Worm (Caenorhabditis elegans) whole organism, L4 larva: ENCODE data around the gene F13H10.5.

Experiments
- F26F4.8 ChIP-seq: fragments of 200-800 bp; sonication (Bioruptor generic); conservative IDR thresholded peaks from 2 replicates; pipeline ENCODE4 v1.3.6; 2022; ENCODE audit warnings: missing genetic modification characterization, missing compliant biosample characterization
- T26A8.4 ChIP-seq: fragments of 200-800 bp; sonication (Bioruptor generic); IDR thresholded peaks from 2 replicates; pipeline ENCODE4 v1.3.6; 2022; ENCODE audit warnings: missing genetic modification characterization, missing compliant biosample characterization
- Y5F2A.4 ChIP-seq: fragments of 200-800 bp; sonication (Bioruptor generic); optimal IDR thresholded peaks from 2 replicates; lab custom pipeline; 2018; ENCODE audit warnings: mild to moderate bottlenecking, missing genetic modification characterization, missing compliant biosample characterization
- Y75B8A.6 ChIP-seq: fragments of 200-800 bp; sonication (Bioruptor generic); IDR thresholded peaks from 2 replicates; pipeline ENCODE4 v1.3.6; 2022; ENCODE audit warnings: missing genetic modification reagents, missing genetic modification characterization, missing compliant biosample characterization
- ZK337.2 ChIP-seq: fragments of 200-800 bp; sonication (Bioruptor generic); IDR thresholded peaks from 2 replicates; pipeline ENCODE4 v1.3.6; 2022; ENCODE audit warnings: missing genetic modification reagents, missing genetic modification characterization, missing compliant biosample characterization
- ZK546.5 ChIP-seq, 2 experiments: sonication (generic microtip); optimal IDR thresholded peaks; 2 replicates each; lab custom pipeline; 2017; ENCODE audit warnings: missing biosample characterization in 2 of 2, missing genetic modification characterization in 2 of 2
- aly-2 ChIP-seq: sonication (generic microtip); optimal IDR thresholded peaks from 2 replicates; lab custom pipeline; 2018; ENCODE audit warnings: missing biosample characterization, missing genetic modification characterization
- ama-1 ChIP-seq: fragments of 150-350 bp; optimal IDR thresholded peaks from 2 replicates; lab custom pipeline; 2014; ENCODE audit warnings: inconsistent platforms, mixed read lengths
- arid-1 ChIP-seq: fragments of 200-800 bp; sonication (Bioruptor generic); conservative IDR thresholded peaks from 2 replicates; pipeline ENCODE4 v1.3.6; 2022; ENCODE audit warnings: missing genetic modification reagents, missing genetic modification characterization, missing compliant biosample characterization
- ceh-28 ChIP-seq: fragments of 150-350 bp; optimal IDR thresholded peaks from 2 replicates; lab custom pipeline; 2014; ENCODE audit warnings: missing biosample characterization, missing genetic modification reagents, missing genetic modification characterization
- ceh-32 ChIP-seq: sonication (generic microtip); optimal IDR thresholded peaks from 2 replicates; lab custom pipeline; 2016; ENCODE audit warnings: mild to moderate bottlenecking, missing genetic modification characterization, missing compliant biosample characterization; ENCODE audit not compliant: poor library complexity
- ceh-62 ChIP-seq: sonication (generic microtip); optimal IDR thresholded peaks from 2 replicates; lab custom pipeline; 2017; ENCODE audit warnings: missing biosample characterization, missing genetic modification characterization
- ceh-82 ChIP-seq: sonication (generic microtip); optimal IDR thresholded peaks from 2 replicates; lab custom pipeline; 2017; ENCODE audit warnings: missing biosample characterization, missing genetic modification characterization
- ces-1 ChIP-seq: fragments of 150-350 bp; sonication (generic microtip); optimal IDR thresholded peaks from 4 replicates; lab custom pipeline; 2014; ENCODE audit warnings: missing biosample characterization, missing genetic modification reagents, missing genetic modification characterization
- daf-16 ChIP-seq, 3 experiments: sonication (generic microtip); optimal IDR thresholded peaks; 2 replicates each; lab custom pipeline; 2016 to 2017; ENCODE audit warnings: missing genetic modification characterization in 3 of 3, missing genetic modification reagents in 3 of 3, mild to moderate bottlenecking in 2 of 3, missing compliant biosample characterization in 2 of 3, missing biosample characterization in 1 of 3, moderate library complexity in 1 of 3
- daf-8 ChIP-seq: fragments of 200-800 bp; sonication (Bioruptor generic); IDR thresholded peaks from 2 replicates; pipeline ENCODE4 v1.3.6; 2022; ENCODE audit warnings: missing genetic modification characterization, missing compliant biosample characterization
- dmd-6 ChIP-seq: fragments of 200-800 bp; sonication (Bioruptor generic); IDR thresholded peaks from 2 replicates; pipeline ENCODE4 v1.3.6; 2022; ENCODE audit warnings: missing genetic modification reagents, missing genetic modification characterization, missing compliant biosample characterization
- dmd-8 ChIP-seq: fragments of 200-800 bp; sonication (Bioruptor generic); IDR thresholded peaks from 2 replicates; pipeline ENCODE4 v1.3.6; 2022; ENCODE audit warnings: missing genetic modification characterization, missing compliant biosample characterization
- dpl-1 ChIP-seq: fragments of 150-350 bp; optimal IDR thresholded peaks from 2 replicates; lab custom pipeline; 2014; ENCODE audit warnings: missing biosample characterization, missing genetic modification reagents, missing genetic modification characterization
- hif-1 ChIP-seq, 2 experiments: sonication (generic microtip); optimal IDR thresholded peaks; 2 replicates each; lab custom pipeline; 2016 to 2017; ENCODE audit warnings: missing compliant biosample characterization in 2 of 2, missing genetic modification characterization in 2 of 2, missing genetic modification reagents in 2 of 2, missing genotype in 2 of 2, mild to moderate bottlenecking in 1 of 2
- lin-38 ChIP-seq: fragments of 200-800 bp; sonication (Bioruptor generic); IDR thresholded peaks from 2 replicates; pipeline ENCODE4 v1.3.6; 2022; ENCODE audit warnings: missing genetic modification reagents, missing genetic modification characterization, missing compliant biosample characterization
- lin-39 ChIP-seq: fragments of 150-350 bp; optimal IDR thresholded peaks from 2 replicates; lab custom pipeline; 2014; ENCODE audit warnings: missing biosample characterization, missing genetic modification reagents, missing genetic modification characterization
- lir-3 ChIP-seq: sonication (generic microtip); optimal IDR thresholded peaks from 2 replicates; lab custom pipeline; 2016; ENCODE audit warnings: mild to moderate bottlenecking, missing genetic modification characterization, missing compliant biosample characterization
- lsy-2 ChIP-seq, 2 experiments: fragments of 150-350 bp in 1 of 2; sonication (generic microtip) in 1 of 2; optimal IDR thresholded peaks; 2 replicates each; lab custom pipeline; 2014 to 2017; ENCODE audit warnings: missing biosample characterization in 2 of 2, missing genetic modification characterization in 2 of 2
- mdt-29 ChIP-seq: fragments of 200-800 bp; sonication (Bioruptor generic); IDR thresholded peaks from 2 replicates; pipeline ENCODE4 v1.3.6; 2022; ENCODE audit warnings: missing genetic modification reagents, missing genetic modification characterization, missing compliant biosample characterization
- mep-1 ChIP-seq: fragments of 150-350 bp; sonication (generic microtip); optimal IDR thresholded peaks from 3 replicates; lab custom pipeline; 2014; ENCODE audit warnings: missing biosample characterization, missing genetic modification characterization
- mes-2 ChIP-seq: sonication (generic microtip); optimal IDR thresholded peaks from 2 replicates; lab custom pipeline; 2016; ENCODE audit warnings: missing genotype, mild to moderate bottlenecking, missing genetic modification characterization, missing compliant biosample characterization; ENCODE audit not compliant: poor library complexity, severe bottlenecking
- mxl-2 ChIP-seq: fragments of 200-800 bp; sonication (Bioruptor generic); conservative IDR thresholded peaks from 2 replicates; pipeline ENCODE4 v1.3.6; 2022; ENCODE audit warnings: missing genetic modification reagents, missing genetic modification characterization, missing compliant biosample characterization
- mxl-3 ChIP-seq: fragments of 200-800 bp; sonication (Bioruptor generic); optimal IDR thresholded peaks from 2 replicates; lab custom pipeline; 2018; ENCODE audit warnings: mild to moderate bottlenecking, missing genetic modification characterization, missing compliant biosample characterization
- nhr-10 ChIP-seq: fragments of 150-350 bp; optimal IDR thresholded peaks from 2 replicates; lab custom pipeline; 2014; ENCODE audit warnings: missing biosample characterization, missing genetic modification characterization
- nhr-102 ChIP-seq: sonication (generic microtip); optimal IDR thresholded peaks from 2 replicates; lab custom pipeline; 2016; ENCODE audit warnings: mild to moderate bottlenecking, missing genetic modification characterization, moderate library complexity, missing compliant biosample characterization
- nhr-111 ChIP-seq: fragments of 200-800 bp; sonication (Bioruptor generic); optimal IDR thresholded peaks from 2 replicates; lab custom pipeline; 2018; ENCODE audit warnings: mild to moderate bottlenecking, missing genetic modification characterization, missing compliant biosample characterization
- nhr-25 ChIP-seq: sonication (generic microtip); optimal IDR thresholded peaks from 2 replicates; lab custom pipeline; 2017; ENCODE audit warnings: missing genetic modification characterization, mild to moderate bottlenecking, missing compliant biosample characterization, antibody characterized with exemption, moderate library complexity, borderline replicate concordance; ENCODE audit not compliant: insufficient read depth
- nhr-28 ChIP-seq: fragments of 150-350 bp; optimal IDR thresholded peaks from 2 replicates; lab custom pipeline; 2014; ENCODE audit warnings: missing biosample characterization, missing genetic modification characterization
- nhr-41 ChIP-seq: fragments of 200-800 bp; sonication (Bioruptor generic); IDR thresholded peaks from 2 replicates; pipeline ENCODE4 v1.3.6; 2022; ENCODE audit warnings: missing genetic modification reagents, missing genetic modification characterization, missing compliant biosample characterization
- nhr-48 ChIP-seq: sonication (generic microtip); optimal IDR thresholded peaks from 2 replicates; lab custom pipeline; 2016; ENCODE audit warnings: mild to moderate bottlenecking, missing genetic modification characterization, missing compliant biosample characterization
- nhr-6 ChIP-seq: fragments of 150-350 bp; optimal IDR thresholded peaks from 2 replicates; lab custom pipeline; 2014; ENCODE audit warnings: missing biosample characterization, missing genetic modification characterization
- nhr-77 ChIP-seq: fragments of 150-350 bp; optimal IDR thresholded peaks from 2 replicates; lab custom pipeline; 2014; ENCODE audit warnings: missing biosample characterization, missing genetic modification characterization
- php-3 ChIP-seq: fragments of 200-800 bp; sonication (Bioruptor generic); IDR thresholded peaks from 2 replicates; pipeline ENCODE4 v1.3.6; 2022; ENCODE audit warnings: missing genetic modification reagents, missing genetic modification characterization, missing compliant biosample characterization
- pqm-1 ChIP-seq: sonication (generic microtip); optimal IDR thresholded peaks from 2 replicates; lab custom pipeline; 2017; ENCODE audit warnings: missing biosample characterization, missing genetic modification characterization
- set-16 ChIP-seq: fragments of 200-800 bp; sonication (Bioruptor generic); IDR thresholded peaks from 2 replicates; pipeline ENCODE4 v1.3.6; 2022; ENCODE audit warnings: missing genetic modification reagents, missing genetic modification characterization, missing compliant biosample characterization
- skn-1 ChIP-seq: fragments of 150-350 bp; optimal IDR thresholded peaks from 2 replicates; lab custom pipeline; 2014; ENCODE audit warnings: missing biosample characterization, missing genetic modification characterization
- snpc-4 ChIP-seq: fragments of 150-350 bp; optimal IDR thresholded peaks from 2 replicates; lab custom pipeline; 2014; ENCODE audit warnings: missing biosample characterization, missing genetic modification characterization
- spr-3 ChIP-seq: fragments of 200-800 bp; sonication (Bioruptor generic); optimal IDR thresholded peaks from 2 replicates; lab custom pipeline; 2018; ENCODE audit warnings: mild to moderate bottlenecking, missing genetic modification characterization, missing compliant biosample characterization
- tag-97 ChIP-seq: fragments of 200-800 bp; sonication (Bioruptor generic); IDR thresholded peaks from 2 replicates; pipeline ENCODE4 v1.3.6; 2022; ENCODE audit warnings: missing genetic modification characterization, missing compliant biosample characterization
- unc-39 ChIP-seq: sonication (generic microtip); optimal IDR thresholded peaks from 2 replicates; lab custom pipeline; 2017; ENCODE audit warnings: missing biosample characterization, missing genetic modification characterization
- unc-62 ChIP-seq, 3 experiments: fragments of 150-350 bp in 1 of 3; sonication (generic microtip); optimal IDR thresholded peaks in 2 of 3; peaks in 1 of 3; 1 replicate in 1 of 3; 2 replicates in 2 of 3; lab custom pipeline; 2014 to 2017; ENCODE audit warnings: missing biosample characterization in 3 of 3, missing genetic modification characterization in 3 of 3, missing genetic modification reagents in 3 of 3, missing genotype in 1 of 3
- vab-7 ChIP-seq: fragments of 200-800 bp; sonication (Bioruptor generic); IDR thresholded peaks from 2 replicates; pipeline ENCODE4 v1.3.6; 2022; ENCODE audit warnings: missing genetic modification reagents, missing genetic modification characterization, missing compliant biosample characterization
- zfp-3 ChIP-seq: fragments of 200-800 bp; sonication (Bioruptor generic); conservative IDR thresholded peaks from 2 replicates; pipeline ENCODE4 v1.3.6; 2022; ENCODE audit warnings: missing genetic modification reagents, missing genetic modification characterization, missing compliant biosample characterization
- zip-11 ChIP-seq: fragments of 200-800 bp; sonication (Bioruptor generic); IDR thresholded peaks from 2 replicates; pipeline ENCODE4 v1.3.6; 2022; ENCODE audit warnings: missing genetic modification characterization, missing compliant biosample characterization

F13H10.5 gene

DNA sequence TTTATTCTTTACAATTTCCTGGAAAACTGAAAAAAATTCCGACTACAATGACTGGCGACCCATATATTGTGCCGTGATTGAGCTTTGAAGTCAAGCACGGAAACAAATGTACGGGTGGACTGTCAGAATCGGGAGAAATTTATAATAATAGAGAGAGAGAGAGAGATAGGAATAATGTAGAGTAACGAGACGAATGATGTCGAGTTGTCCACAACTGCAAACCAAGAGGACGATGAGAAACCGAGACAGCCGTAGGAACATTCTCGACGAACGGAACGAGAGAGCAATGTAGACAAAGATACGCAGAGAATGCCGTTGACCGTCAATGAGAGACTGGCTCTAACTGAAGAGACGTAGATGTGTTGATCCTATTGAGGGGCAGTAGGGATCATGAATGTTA is 36.8 kb downstream of the F13H10.5 start (continued):
- no peak for TF ChIP-seq ceh-32 (tag; lab: Kevin White, UChicago)
- TF ChIP-seq arid-1 = 0 out of 2 replicates have a peak, but pooled peaks have one; percentile 32
- TF ChIP-seq dpl-1 = peak; percentile 56
- TF ChIP-seq mep-1 = peak; percentile 92
- TF ChIP-seq aly-2 = no peak
- TF ChIP-seq pqm-1 (tag; lab: Kevin White, UChicago) = peak; percentile 41
- TF ChIP-seq unc-39 (tag; lab: Kevin White, UChicago) = no peak
- peak in 1 of 2 experiments; percentile 100 for TF ChIP-seq unc-62 (GFP tag; optimal IDR thresholded peaks at IDR 0.05 in 1 of 2; lab: Kevin White, UChicago)
- TF ChIP-seq unc-62 (tag; optimal IDR thresholded peaks at IDR 0.05; lab: Kevin White, UChicago) = no peak
- 0 out of 2 replicates have a peak, but pooled peaks have one; percentile 38 for TF ChIP-seq php-3 (GFP tag; lab: Robert Waterston, UW)
- TF ChIP-seq nhr-111 (GFP tag; lab: Kevin White, UChicago) = no peak
- TF ChIP-seq mes-2 (tag; lab: Kevin White, UChicago) = peak; percentile 76
- no peak for TF ChIP-seq spr-3 (GFP tag; lab: Kevin White, UChicago)
- no peak for TF ChIP-seq Y75B8A.6 (GFP tag; lab: Robert Waterston, UW)
- peak; percentile 52 for TF ChIP-seq lin-38 (GFP tag; lab: Robert Waterston, UW)
- no peak for TF ChIP-seq vab-7 (GFP tag; lab: Robert Waterston, UW)
- TF ChIP-seq tag-97 (GFP tag; lab: Robert Waterston, UW) = no peak
- no peak for TF ChIP-seq ceh-82 (tag; lab: Kevin White, UChicago)
- peak; percentile 88 for TF ChIP-seq dmd-6 (GFP tag; lab: Robert Waterston, UW)
- no peak for TF ChIP-seq daf-8 (GFP tag; lab: Robert Waterston, UW)
- no peak for TF ChIP-seq lin-39 (tag; lab: Kevin White, UChicago)
- TF ChIP-seq ceh-28 (tag; lab: Kevin White, UChicago) = no peak
- no peak for TF ChIP-seq zfp-3 (GFP tag; lab: Robert Waterston, UW)
- TF ChIP-seq nhr-28 (tag; lab: Kevin White, UChicago) = peak; percentile 89
- peak; percentile 53 to 55 for TF ChIP-seq daf-16 (GFP tag; optimal IDR thresholded peaks at IDR 0.05; lab: Kevin White, UChicago)
- TF ChIP-seq daf-16 (tag; optimal IDR thresholded peaks at IDR 0.05; lab: Kevin White, UChicago) = peak; percentile 85
- TF ChIP-seq nhr-6 = peak; percentile 91
- TF ChIP-seq F26F4.8 (GFP tag; lab: Robert Waterston, UW) = no peak
- TF ChIP-seq ces-1 = no peak
- TF ChIP-seq dmd-8 (GFP tag; lab: Robert Waterston, UW) = no peak
- TF ChIP-seq T26A8.4 (GFP tag; lab: Robert Waterston, UW) = peak; percentile 74
- peak; percentile 75 for TF ChIP-seq nhr-25 (tag; lab: Kevin White, UChicago)
- TF ChIP-seq nhr-48 (tag; lab: Kevin White, UChicago) = peak; percentile 72
- TF ChIP-seq zip-11 = no peak
- peak; percentile 61 to 90 for TF ChIP-seq lsy-2 (tag; optimal IDR thresholded peaks at IDR 0.05; lab: Kevin White, UChicago)
- TF ChIP-seq nhr-102 (tag; lab: Kevin White, UChicago) = peak; percentile 55
- TF ChIP-seq lir-3 (tag; lab: Kevin White, UChicago) = no peak
- peak; percentile 71 for TF ChIP-seq ama-1
- TF ChIP-seq mdt-29 (GFP tag; lab: Robert Waterston, UW) = 0 out of 2 replicates have a peak, but pooled peaks have one; percentile 16
- TF ChIP-seq ZK337.2 (GFP tag; lab: Robert Waterston, UW) = no peak
- peak in 1 of 2 experiments; percentile 23 for TF ChIP-seq hif-1 (tag; optimal IDR thresholded peaks at IDR 0.05; lab: Kevin White, UChicago)
- no peak for TF ChIP-seq skn-1 (tag; lab: Kevin White, UChicago)
- TF ChIP-seq snpc-4 = no peak
- no peak for TF ChIP-seq set-16 (GFP tag; lab: Robert Waterston, UW)
- no peak for TF ChIP-seq nhr-41
- no peak for TF ChIP-seq nhr-10
- TF ChIP-seq ceh-62 = no peak
- TF ChIP-seq mxl-2 (GFP tag; lab: Robert Waterston, UW) = no peak
- TF ChIP-seq ZK546.5 (tag; optimal IDR thresholded peaks at IDR 0.05; lab: Kevin White, UChicago) = peak in 1 of 2 experiments; percentile 34
- no peak for TF ChIP-seq nhr-77 (tag; lab: Kevin White, UChicago)
- TF ChIP-seq Y5F2A.4 (GFP tag; lab: Kevin White, UChicago) = no peak
- peak; percentile 48 for TF ChIP-seq mxl-3 (GFP tag; lab: Kevin White, UChicago)
